Worm (Caenorhabditis elegans) whole organism, L3 larva: ENCODE measurements around the gene maph-1.3.

Experiments used
- R02D3.7 ChIP-seq: fragments of 150-350 bp; optimal IDR thresholded peaks from 2 replicates; lab custom pipeline; 2014; ENCODE audit warnings: missing biosample characterization, missing genetic modification characterization
- ZK546.5 ChIP-seq: sonication (generic microtip); optimal IDR thresholded peaks from 2 replicates; lab custom pipeline; 2017; ENCODE audit warnings: missing biosample characterization, missing genetic modification characterization
- aly-2 ChIP-seq: fragments of 150-350 bp; optimal IDR thresholded peaks from 2 replicates; lab custom pipeline; 2014; ENCODE audit warnings: missing biosample characterization, missing genetic modification characterization
- ama-1 ChIP-seq: fragments of 150-350 bp; optimal IDR thresholded peaks from 2 replicates; lab custom pipeline; 2018
- ceh-16 ChIP-seq: sonication (generic microtip); optimal IDR thresholded peaks from 2 replicates; lab custom pipeline; 2017; ENCODE audit warnings: missing biosample characterization, missing genetic modification characterization
- ceh-28 ChIP-seq: fragments of 150-350 bp; optimal IDR thresholded peaks from 2 replicates; lab custom pipeline; 2014; ENCODE audit warnings: missing biosample characterization, missing genetic modification reagents, missing genetic modification characterization
- ceh-82 ChIP-seq: fragments of 150-350 bp; optimal IDR thresholded peaks from 2 replicates; lab custom pipeline; 2014; ENCODE audit warnings: missing biosample characterization, missing genetic modification characterization
- ceh-9 ChIP-seq: sonication (generic microtip); optimal IDR thresholded peaks from 2 replicates; lab custom pipeline; 2018; ENCODE audit warnings: missing biosample characterization, missing genetic modification characterization
- daf-12 ChIP-seq: fragments of 150-350 bp; optimal IDR thresholded peaks from 2 replicates; lab custom pipeline; 2014; ENCODE audit warnings: missing biosample characterization, missing genetic modification reagents, missing genetic modification characterization
- egl-27 ChIP-seq: sonication (generic microtip); optimal IDR thresholded peaks from 4 replicates; lab custom pipeline; 2017; ENCODE audit warnings: missing biosample characterization, missing genetic modification reagents, missing genetic modification characterization
- egl-5 ChIP-seq: fragments of 150-350 bp; optimal IDR thresholded peaks from 2 replicates; lab custom pipeline; 2017; ENCODE audit warnings: missing biosample characterization, missing genetic modification reagents, missing genetic modification characterization, inconsistent platforms
- elt-1 ChIP-seq: fragments of 150-350 bp; optimal IDR thresholded peaks from 2 replicates; lab custom pipeline; 2014; ENCODE audit warnings: missing biosample characterization, missing genetic modification characterization
- elt-2 ChIP-seq: sonication (generic microtip); optimal IDR thresholded peaks from 2 replicates; lab custom pipeline; 2016; ENCODE audit warnings: missing genetic modification reagents, mild to moderate bottlenecking, missing genetic modification characterization, missing compliant biosample characterization
- elt-3 ChIP-seq, 3 experiments: fragments of 150-350 bp in 1 of 3; sonication (generic microtip) in 2 of 3; optimal IDR thresholded peaks; 2 replicates in 2 of 3; 4 replicates in 1 of 3; lab custom pipeline; 2014 to 2017; ENCODE audit warnings: missing biosample characterization in 3 of 3, missing genetic modification characterization in 3 of 3
- eor-1 ChIP-seq, 2 experiments: fragments of 150-350 bp; optimal IDR thresholded peaks; 2 replicates each; lab custom pipeline; 2014 to 2018; ENCODE audit warnings: missing biosample characterization in 2 of 2, missing genetic modification characterization in 2 of 2
- fkh-10 ChIP-seq: sonication (generic microtip); optimal IDR thresholded peaks from 2 replicates; lab custom pipeline; 2017; ENCODE audit warnings: missing biosample characterization, missing genetic modification reagents, missing genetic modification characterization
- fkh-2 ChIP-seq: fragments of 150-350 bp; optimal IDR thresholded peaks from 2 replicates; lab custom pipeline; 2014; ENCODE audit warnings: missing biosample characterization, missing genetic modification reagents, missing genetic modification characterization
- fos-1 ChIP-seq: fragments of 150-350 bp; optimal IDR thresholded peaks from 2 replicates; lab custom pipeline; 2014; ENCODE audit warnings: missing biosample characterization, missing genetic modification characterization
- hmg-11 ChIP-seq: sonication (generic microtip); optimal IDR thresholded peaks from 2 replicates; lab custom pipeline; 2016; ENCODE audit warnings: missing genetic modification characterization, missing compliant biosample characterization
- jun-1 ChIP-seq: fragments of 150-350 bp; optimal IDR thresholded peaks from 2 replicates; lab custom pipeline; 2014; ENCODE audit warnings: missing biosample characterization, missing genetic modification reagents, missing genetic modification characterization
- lin-15B ChIP-seq: fragments of 150-350 bp; optimal IDR thresholded peaks from 2 replicates; lab custom pipeline; 2014; ENCODE audit warnings: missing biosample characterization, missing genetic modification characterization
- lin-39 ChIP-seq: fragments of 150-350 bp; optimal IDR thresholded peaks from 2 replicates; lab custom pipeline; 2018; ENCODE audit warnings: missing biosample characterization, missing genetic modification reagents, missing genetic modification characterization
- lsy-12 ChIP-seq: sonication (generic microtip); optimal IDR thresholded peaks from 2 replicates; lab custom pipeline; 2016; ENCODE audit warnings: mild to moderate bottlenecking, missing genetic modification characterization, missing compliant biosample characterization
- mdl-1 ChIP-seq: fragments of 150-350 bp; optimal IDR thresholded peaks from 2 replicates; lab custom pipeline; 2014; ENCODE audit warnings: missing biosample characterization, missing genetic modification characterization
- mml-1 ChIP-seq: fragments of 150-350 bp; sonication (generic microtip); optimal IDR thresholded peaks from 3 replicates; lab custom pipeline; 2014; ENCODE audit warnings: missing biosample characterization, missing genetic modification characterization
- nfya-1 ChIP-seq: sonication (generic microtip); optimal IDR thresholded peaks from 2 replicates; lab custom pipeline; 2017; ENCODE audit warnings: missing genetic modification characterization, mild to moderate bottlenecking, missing compliant biosample characterization, antibody characterized with exemption, moderate library complexity; ENCODE audit not compliant: insufficient read depth
- nhr-11 ChIP-seq: fragments of 150-350 bp; optimal IDR thresholded peaks from 2 replicates; lab custom pipeline; 2014; ENCODE audit warnings: missing biosample characterization, missing genetic modification characterization
- nhr-12 ChIP-seq: fragments of 150-350 bp; optimal IDR thresholded peaks from 2 replicates; lab custom pipeline; 2014; ENCODE audit warnings: missing biosample characterization, missing genetic modification characterization
- nhr-23 ChIP-seq: fragments of 150-350 bp; optimal IDR thresholded peaks from 2 replicates; lab custom pipeline; 2014; ENCODE audit warnings: missing biosample characterization, missing genetic modification reagents, missing genetic modification characterization
- nhr-237 ChIP-seq: fragments of 150-350 bp; optimal IDR thresholded peaks from 2 replicates; lab custom pipeline; 2014; ENCODE audit warnings: missing biosample characterization, missing genetic modification characterization
- nhr-25 ChIP-seq: sonication (generic microtip); optimal IDR thresholded peaks from 2 replicates; lab custom pipeline; 2017; ENCODE audit warnings: missing biosample characterization, missing genetic modification characterization
- nhr-28 ChIP-seq: fragments of 150-350 bp; optimal IDR thresholded peaks from 2 replicates; lab custom pipeline; 2014; ENCODE audit warnings: missing biosample characterization, missing genetic modification characterization
- nhr-43 ChIP-seq: sonication (generic microtip); optimal IDR thresholded peaks from 2 replicates; lab custom pipeline; 2016; ENCODE audit warnings: mild to moderate bottlenecking, missing genetic modification characterization, missing compliant biosample characterization; ENCODE audit not compliant: poor library complexity, severe bottlenecking
- nhr-67 ChIP-seq: fragments of 150-350 bp; optimal IDR thresholded peaks from 2 replicates; lab custom pipeline; 2014; ENCODE audit warnings: missing biosample characterization, missing genetic modification characterization
- nhr-76 ChIP-seq: fragments of 150-350 bp; sonication (generic microtip); optimal IDR thresholded peaks from 5 replicates; lab custom pipeline; 2014; ENCODE audit warnings: missing biosample characterization, missing genetic modification characterization
- nhr-77 ChIP-seq: fragments of 150-350 bp; optimal IDR thresholded peaks from 2 replicates; lab custom pipeline; 2014; ENCODE audit warnings: missing biosample characterization, missing genetic modification characterization
- pha-4 ChIP-seq: fragments of 150-350 bp; optimal IDR thresholded peaks from 2 replicates; lab custom pipeline; 2014; ENCODE audit warnings: missing biosample characterization, missing genetic modification reagents, missing genetic modification characterization
- pqm-1 ChIP-seq: fragments of 150-350 bp; optimal IDR thresholded peaks from 2 replicates; lab custom pipeline; 2017; ENCODE audit warnings: missing biosample characterization, missing genetic modification characterization, inconsistent platforms
- sea-2 ChIP-seq: fragments of 150-350 bp; sonication (generic microtip); optimal IDR thresholded peaks from 4 replicates; lab custom pipeline; 2014; ENCODE audit warnings: missing biosample characterization, missing genetic modification reagents, missing genetic modification characterization
- skn-1 ChIP-seq: fragments of 150-350 bp; optimal IDR thresholded peaks from 2 replicates; lab custom pipeline; 2014; ENCODE audit warnings: missing biosample characterization, missing genetic modification characterization
- snpc-4 ChIP-seq: fragments of 150-350 bp; optimal IDR thresholded peaks from 2 replicates; lab custom pipeline; 2014; ENCODE audit warnings: missing biosample characterization, missing genetic modification characterization
- tbx-2 ChIP-seq: sonication (generic microtip); optimal IDR thresholded peaks from 2 replicates; lab custom pipeline; 2016; ENCODE audit warnings: mild to moderate bottlenecking, missing genetic modification characterization, missing compliant biosample characterization
- unc-39 ChIP-seq: sonication (generic microtip); optimal IDR thresholded peaks from 4 replicates; lab custom pipeline; 2017; ENCODE audit warnings: missing biosample characterization, missing genetic modification characterization
- unc-62 ChIP-seq: fragments of 150-350 bp; sonication (generic microtip); optimal IDR thresholded peaks from 4 replicates; lab custom pipeline; 2014; ENCODE audit warnings: missing biosample characterization, missing genetic modification reagents, missing genetic modification characterization
- zag-1 ChIP-seq: fragments of 150-350 bp; optimal IDR thresholded peaks from 2 replicates; lab custom pipeline; 2014; ENCODE audit warnings: missing biosample characterization, missing genetic modification characterization
- ztf-11 ChIP-seq: fragments of 150-350 bp; optimal IDR thresholded peaks from 2 replicates; lab custom pipeline; 2014; ENCODE audit warnings: missing biosample characterization, missing genetic modification characterization
- ztf-4 ChIP-seq: fragments of 150-350 bp; optimal IDR thresholded peaks from 2 replicates; lab custom pipeline; 2014; ENCODE audit warnings: missing biosample characterization, missing genetic modification characterization

maph-1.3 gene

DNA sequence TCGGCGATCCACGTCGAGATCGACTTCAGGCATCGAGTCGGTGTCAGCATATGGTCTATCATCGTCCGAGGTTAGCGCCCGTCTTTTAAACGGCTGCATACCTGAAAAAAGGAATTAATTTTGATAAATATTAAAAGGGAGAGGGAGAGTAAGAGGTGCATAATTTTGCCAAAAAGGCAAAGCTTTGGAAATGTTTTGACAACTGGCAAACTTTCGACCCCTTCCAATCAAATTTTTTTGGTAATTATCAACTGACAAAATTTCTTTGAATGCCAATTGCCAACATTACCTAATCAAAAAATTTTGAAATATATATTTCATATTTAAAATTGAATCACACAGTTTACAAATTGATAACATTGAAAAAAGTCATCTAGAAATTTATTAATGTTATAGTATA is 25.1 kb upstream of the maph-1.3 start, which contains the start of gene dpy-27:
Gene dpy-27, minus strand, starts transcription at position 101 of the 400 bp plus-strand sequence.
- no peak for TF ChIP-seq nhr-43 (tag; lab: Kevin White, UChicago)
- TF ChIP-seq nfya-1, result no peak
- TF ChIP-seq zag-1 (tag; lab: Kevin White, UChicago), result no peak

DNA sequence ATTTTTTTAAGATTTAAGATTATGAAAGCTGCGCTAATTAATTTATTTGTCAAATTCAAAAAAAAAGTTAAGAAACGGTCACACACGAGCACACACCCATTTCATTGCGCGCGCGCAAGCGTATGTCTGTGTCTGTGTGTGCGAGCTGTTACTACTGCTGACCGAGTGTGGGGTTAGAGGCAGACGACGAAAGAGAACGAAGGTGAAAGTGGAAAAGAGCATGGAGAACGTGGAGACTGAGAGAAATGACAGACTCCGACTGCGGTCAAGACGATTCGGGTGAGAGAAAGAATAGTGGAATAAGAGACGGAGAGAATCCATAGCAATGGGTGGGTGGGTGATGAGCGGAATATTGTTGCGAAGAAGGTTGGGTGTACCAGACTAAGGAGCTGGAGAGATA is 24.6 kb upstream of the maph-1.3 start:
- TF ChIP-seq R02D3.7 (peak; percentile 22), pqm-1 (tag; lab: Kevin White, UChicago) (peak; percentile 54), mml-1 (tag; lab: Kevin White, UChicago) (no peak), jun-1 (tag; lab: Kevin White, UChicago) (no peak), egl-5 (tag; lab: Kevin White, UChicago) (no peak), nhr-76 (tag; lab: Kevin White, UChicago) (no peak), egl-27 (no peak), ztf-4 (tag; lab: Kevin White, UChicago) (no peak), skn-1 (tag; lab: Kevin White, UChicago) (peak; percentile 27), nhr-25 (tag; lab: Kevin White, UChicago) (peak; percentile 64), nhr-77 (tag; lab: Kevin White, UChicago) (no peak), ceh-82 (tag; lab: Kevin White, UChicago) (no peak), fkh-10 (GFP tag; lab: Kevin White, UChicago) (no peak), ceh-28 (tag; lab: Kevin White, UChicago) (no peak), eor-1 (tag; optimal IDR thresholded peaks at IDR 0.05; lab: Kevin White, UChicago) (no peak), fkh-2 (no peak), hmg-11 (tag; lab: Kevin White, UChicago) (peak; percentile 80), daf-12 (tag; lab: Kevin White, UChicago) (no peak), elt-3 (tag; optimal IDR thresholded peaks at IDR 0.05; lab: Kevin White, UChicago) (no peak), unc-62 (no peak), nhr-43 (tag; lab: Kevin White, UChicago) (no peak), nhr-12 (tag; lab: Kevin White, UChicago) (no peak), nfya-1 (peak; percentile 81), tbx-2 (tag; lab: Kevin White, UChicago) (no peak), nhr-23 (peak; percentile 78), nhr-28 (tag; lab: Kevin White, UChicago) (no peak), zag-1 (tag; lab: Kevin White, UChicago) (no peak), lin-39 (tag; lab: Kevin White, UChicago) (peak; percentile 19), unc-39 (tag; lab: Kevin White, UChicago) (no peak), nhr-67 (tag; lab: Kevin White, UChicago) (no peak), elt-2 (tag; lab: Kevin White, UChicago) (peak; percentile 44), ZK546.5 (no peak), lin-15B (tag; lab: Kevin White, UChicago) (peak; percentile 57), ztf-11 (tag; lab: Kevin White, UChicago) (no peak), nhr-237 (tag; lab: Kevin White, UChicago) (no peak), fos-1 (tag; lab: Kevin White, UChicago) (no peak), aly-2 (tag; lab: Kevin White, UChicago) (no peak), mdl-1 (no peak), elt-1 (no peak), lsy-12 (no peak), nhr-11 (tag; lab: Kevin White, UChicago) (no peak), ceh-9 (tag; lab: Kevin White, UChicago) (no peak), ceh-16 (no peak), ama-1 (lab: Kevin White, UChicago) (no peak), snpc-4 (tag; lab: Kevin White, UChicago) (peak; percentile 56), sea-2 (GFP tag; lab: Kevin White, UChicago) (no peak), pha-4 (tag; lab: Kevin White, UChicago) (peak; percentile 77)
